Fruit fly (Drosophila melanogaster): ENCODE results near the gene bora.

- TF ChIP-seq CG32006 (GFP tag; optimal IDR thresholded peaks at IDR 0.05): no peak
- no peak for TF ChIP-seq CG9139 (GFP tag; optimal IDR thresholded peaks at IDR 0.05)
- no peak for TF ChIP-seq Ets96B (tag; optimal IDR thresholded peaks at IDR 0.05)
- TF ChIP-seq Sox102F (GFP tag; optimal IDR thresholded peaks at IDR 0.05): peak; percentile 46
- TF ChIP-seq CG11762 (GFP tag; optimal IDR thresholded peaks at IDR 0.05; ENCODE audit: insufficient read depth): peak; percentile 4
- TF ChIP-seq Hr39 (GFP tag; optimal IDR thresholded peaks at IDR 0.05): peak; percentile 8
- no peak for TF ChIP-seq CG10669 (GFP tag; optimal IDR thresholded peaks at IDR 0.05)
- peak; percentile 27 for TF ChIP-seq Lpt (GFP tag; optimal IDR thresholded peaks at IDR 0.05)
Measured at dm6 chr3L:18620988-18621734, 1.3 kb upstream of the bora start.
